Fruit fly (Drosophila melanogaster): Measurements from ENCODE around the gene Rsod.

- TF ChIP-seq CG13204 (GFP tag; optimal IDR thresholded peaks at IDR 0.05) (no peak), Pif1B (GFP tag; optimal IDR thresholded peaks at IDR 0.05) (no peak), CG9948 (tag; optimal IDR thresholded peaks at IDR 0.05) (no peak), CG8301 (tag; optimal IDR thresholded peaks at IDR 0.05) (no peak), CG12605 (GFP tag; IDR thresholded peaks at IDR 0.05) (no peak), CG14655 (GFP tag; optimal IDR thresholded peaks at IDR 0.05) (no peak), CG15710 (tag; optimal IDR thresholded peaks at IDR 0.05) (no peak), D1 (tag; optimal IDR thresholded peaks at IDR 0.05) (no peak), CG17806 (tag; optimal IDR thresholded peaks at IDR 0.05) (no peak), EcR (GFP tag; optimal IDR thresholded peaks at IDR 0.05) (no peak), CG8159 (tag; optimal IDR thresholded peaks at IDR 0.05) (no peak), rn (GFP tag; IDR thresholded peaks at IDR 0.05) (no peak), Ets98B (GFP tag; IDR thresholded peaks at IDR 0.05) (no peak), CG4496 (GFP tag; IDR thresholded peaks at IDR 0.05) (no peak)
Measured at dm6 chr3R:30193826-30194225, 22.8 kb upstream of the Rsod start.

All from whole organism, pupa.